Fruit fly (Drosophila melanogaster) whole organism, pupa: ENCODE measurements around the gene qin.

Experiments used
- CG10348 ChIP-seq: fragments of 200-800 bp; sonication (Bioruptor generic); IDR thresholded peaks from 2 replicates; pipeline ENCODE4 v1.3.6; 2022; ENCODE audit warnings: missing biosample characterization, missing genetic modification characterization
- CG12605 ChIP-seq: fragments of 200-800 bp; sonication (Bioruptor generic); IDR thresholded peaks from 2 replicates; pipeline ENCODE4 v1.3.6; 2022; ENCODE audit warnings: missing biosample characterization, missing genetic modification characterization
- CG13204 ChIP-seq: fragments of 200-800 bp; sonication (Bioruptor generic); optimal IDR thresholded peaks from 2 replicates; lab custom pipeline; 2018; ENCODE audit warnings: missing biosample characterization, mild to moderate bottlenecking, missing genetic modification characterization, moderate library complexity
- CG14655 ChIP-seq: fragments of 200-800 bp; sonication (Bioruptor generic); optimal IDR thresholded peaks from 3 replicates; lab custom pipeline; 2017; ENCODE audit warnings: mild to moderate bottlenecking, missing biosample characterization, missing genetic modification reagents, missing genetic modification characterization
- CG15710 ChIP-seq: fragments of 200-800 bp; sonication (Bioruptor generic); optimal IDR thresholded peaks from 2 replicates; lab custom pipeline; 2018; ENCODE audit warnings: missing biosample characterization, mild to moderate bottlenecking, missing genetic modification characterization, moderate library complexity
- CG17806 ChIP-seq: fragments of 200-800 bp; sonication (Bioruptor generic); optimal IDR thresholded peaks from 2 replicates; lab custom pipeline; 2018; ENCODE audit warnings: missing biosample characterization, mild to moderate bottlenecking, missing genetic modification characterization, moderate library complexity
- CG32121 ChIP-seq: fragments of 200-800 bp; sonication (Bioruptor generic); IDR thresholded peaks from 2 replicates; pipeline ENCODE4 v1.3.6; 2022; ENCODE audit warnings: missing biosample characterization, missing genetic modification characterization
- CG34367 ChIP-seq: fragments of 200-800 bp; sonication (Bioruptor generic); optimal IDR thresholded peaks from 2 replicates; lab custom pipeline; 2018; ENCODE audit warnings: missing biosample characterization, mild to moderate bottlenecking, missing genetic modification characterization
- CG4496 ChIP-seq: fragments of 200-800 bp; sonication (Bioruptor generic); IDR thresholded peaks from 3 replicates; pipeline ENCODE4 v1.3.6; 2022; ENCODE audit warnings: missing biosample characterization, missing genetic modification characterization
- CG8159 ChIP-seq: fragments of 200-800 bp; sonication (Bioruptor generic); optimal IDR thresholded peaks from 3 replicates; lab custom pipeline; 2018; ENCODE audit warnings: missing biosample characterization, mild to moderate bottlenecking, missing genetic modification characterization, moderate library complexity
- CG8301 ChIP-seq: fragments of 200-800 bp; sonication (Bioruptor generic); optimal IDR thresholded peaks from 2 replicates; lab custom pipeline; 2018; ENCODE audit warnings: missing biosample characterization, mild to moderate bottlenecking, missing genetic modification characterization
- CG9948 ChIP-seq: fragments of 200-800 bp; sonication (Bioruptor generic); optimal IDR thresholded peaks from 2 replicates; lab custom pipeline; 2018; ENCODE audit warnings: missing biosample characterization, mild to moderate bottlenecking, missing genetic modification characterization, moderate library complexity
- D1 ChIP-seq: fragments of 200-800 bp; sonication (Bioruptor generic); optimal IDR thresholded peaks from 2 replicates; lab custom pipeline; 2018; ENCODE audit warnings: missing biosample characterization, mild to moderate bottlenecking, missing genetic modification characterization, moderate library complexity
- EcR ChIP-seq: fragments of 200-800 bp; sonication (Bioruptor generic); optimal IDR thresholded peaks from 3 replicates; lab custom pipeline; 2019; ENCODE audit warnings: missing biosample characterization, missing genetic modification characterization, mild to moderate bottlenecking, moderate library complexity, missing genetic modification reagents
- Ets98B ChIP-seq: fragments of 200-800 bp; sonication (Bioruptor generic); IDR thresholded peaks from 2 replicates; pipeline ENCODE4 v1.3.6; 2022; ENCODE audit warnings: missing biosample characterization, missing genetic modification characterization
- Pif1A ChIP-seq: fragments of 200-800 bp; sonication (Bioruptor generic); optimal IDR thresholded peaks from 3 replicates; lab custom pipeline; 2016; ENCODE audit warnings: missing biosample characterization, missing genetic modification characterization
- Pif1B ChIP-seq: fragments of 200-800 bp; sonication (Bioruptor generic); optimal IDR thresholded peaks from 3 replicates; lab custom pipeline; 2016; ENCODE audit warnings: missing biosample characterization, missing genetic modification characterization
- Snoo ChIP-seq: fragments of 200-800 bp; sonication (Bioruptor generic); optimal IDR thresholded peaks from 3 replicates; lab custom pipeline; 2017; ENCODE audit warnings: missing biosample characterization, mild to moderate bottlenecking, missing genetic modification characterization, inconsistent platforms
- fd96Ca ChIP-seq: fragments of 200-800 bp; sonication (Bioruptor generic); IDR thresholded peaks from 3 replicates; pipeline ENCODE4 v1.3.6; 2022; ENCODE audit warnings: missing biosample characterization, missing genetic modification characterization
- gl ChIP-seq: fragments of 200-800 bp; sonication (Bioruptor generic); optimal IDR thresholded peaks from 2 replicates; lab custom pipeline; 2018; ENCODE audit warnings: missing biosample characterization, mild to moderate bottlenecking, missing genetic modification characterization
- rn ChIP-seq: fragments of 200-800 bp; sonication (Bioruptor generic); IDR thresholded peaks from 2 replicates; pipeline ENCODE4 v1.3.6; 2022; ENCODE audit warnings: missing biosample characterization, missing genetic modification characterization

qin gene

DNA sequence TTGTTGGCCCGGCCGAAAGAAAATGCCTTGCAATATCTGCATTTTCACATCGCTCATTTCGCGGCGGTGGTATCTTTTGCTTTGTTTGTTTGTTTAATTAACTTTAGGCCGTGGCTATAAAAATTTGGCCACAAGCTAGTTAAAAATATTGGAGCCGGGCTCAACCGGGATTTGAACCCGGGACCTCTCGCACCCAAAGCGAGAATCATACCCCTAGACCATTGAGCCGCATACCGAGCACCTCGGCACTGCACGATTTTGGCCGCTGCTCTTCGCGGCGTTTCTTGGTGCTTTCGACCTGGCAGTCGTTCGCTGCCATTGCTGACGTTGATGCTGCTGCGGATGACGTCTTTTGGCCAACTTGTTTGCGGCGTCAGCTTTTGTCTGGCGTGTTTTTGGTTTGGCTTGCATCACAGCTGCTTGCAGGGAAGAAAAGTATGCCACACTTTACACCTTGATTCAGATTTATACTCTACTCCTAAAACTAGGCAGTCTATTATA, 37.5 kb downstream of the qin start:
- TF ChIP-seq CG8301 (tag; lab: Kevin White, UChicago): no peak
- TF ChIP-seq CG32121 (GFP tag; lab: Robert Waterston, UW): 0 out of 2 replicates have a peak, but pooled peaks have one; percentile 32
- no peak for TF ChIP-seq Snoo (tag; lab: Kevin White, UChicago)
- no peak for TF ChIP-seq CG10348 (GFP tag; lab: Robert Waterston, UW)
- TF ChIP-seq CG13204: no peak
- TF ChIP-seq D1 (tag; lab: Kevin White, UChicago): no peak
- TF ChIP-seq gl (tag; lab: Kevin White, UChicago): no peak
- peak; percentile 52 for TF ChIP-seq EcR
- TF ChIP-seq Pif1B (GFP tag; lab: Kevin White, UChicago): no peak
- TF ChIP-seq CG4496: peak; percentile 70; the same call in 2 of the 3 replicates
- peak; percentile 5; the same call in 1 of the 2 replicates for TF ChIP-seq Ets98B (GFP tag; lab: Robert Waterston, UW)
- TF ChIP-seq rn (GFP tag; lab: Robert Waterston, UW): no peak
- no peak for TF ChIP-seq CG8159 (tag; lab: Kevin White, UChicago)
- TF ChIP-seq CG34367: no peak
- no peak for TF ChIP-seq Pif1A (GFP tag; lab: Kevin White, UChicago)
- peak; percentile 56; the same call in 1 of the 3 replicates for TF ChIP-seq fd96Ca (GFP tag; lab: Robert Waterston, UW)

DNA sequence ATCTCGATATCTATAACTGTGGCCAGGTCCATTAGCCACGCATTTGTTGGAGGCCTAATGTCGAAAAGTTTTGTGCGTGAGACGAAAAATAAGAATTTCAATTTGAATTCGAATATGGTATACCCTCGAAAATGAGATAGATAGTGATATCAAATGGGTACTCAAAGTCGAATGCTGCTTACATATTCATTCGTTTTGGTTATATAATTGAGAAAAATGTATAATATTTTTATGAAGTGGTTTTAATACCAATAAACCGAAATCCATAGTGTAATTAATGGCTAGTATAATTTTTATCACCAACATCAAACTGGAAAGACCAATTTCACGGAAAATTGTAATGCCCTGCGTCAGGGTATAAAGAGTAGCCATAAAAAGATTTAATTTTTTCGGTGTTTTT, 42.3 kb downstream of the qin start:
- TF ChIP-seq CG32121 (GFP tag; lab: Robert Waterston, UW) (0 out of 2 replicates have a peak, but pooled peaks have one; percentile 22), CG14655 (peak; percentile 9), gl (tag; lab: Kevin White, UChicago) (no peak), CG17806 (tag; lab: Kevin White, UChicago) (no peak), CG8301 (tag; lab: Kevin White, UChicago) (peak; percentile 11), Snoo (tag; lab: Kevin White, UChicago) (no peak)

DNA sequence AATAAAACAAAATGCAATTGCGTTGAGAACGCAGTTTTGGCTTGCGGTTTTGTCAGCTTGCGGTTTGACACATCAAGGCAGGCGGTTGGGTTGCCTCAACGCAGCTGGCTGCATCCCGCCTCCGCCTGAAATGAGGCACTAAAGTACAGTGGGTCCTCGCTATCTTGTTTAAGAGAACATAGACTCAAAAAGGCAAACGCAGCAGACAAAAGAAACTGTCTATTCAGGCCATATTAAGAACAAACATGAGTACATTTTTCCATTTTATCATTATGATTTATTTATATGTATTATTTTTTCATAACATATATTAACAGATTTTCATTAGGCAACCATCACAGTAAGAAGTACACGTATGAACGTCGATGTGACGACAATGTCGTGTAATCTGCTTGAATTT, 48.8 kb downstream of the qin start:
- TF ChIP-seq fd96Ca (GFP tag; lab: Robert Waterston, UW) (peak; percentile 42; the same call in 1 of the 3 replicates), Ets98B (GFP tag; lab: Robert Waterston, UW) (peak; percentile 64), CG15710 (no peak), gl (tag; lab: Kevin White, UChicago) (no peak), CG13204 (no peak), CG12605 (GFP tag; lab: Robert Waterston, UW) (peak; percentile 27; the same call in 1 of the 2 replicates), CG34367 (no peak), CG8301 (tag; lab: Kevin White, UChicago) (no peak), CG17806 (tag; lab: Kevin White, UChicago) (peak; percentile 9), CG32121 (GFP tag; lab: Robert Waterston, UW) (peak; percentile 59), Pif1A (GFP tag; lab: Kevin White, UChicago) (peak; percentile 30), CG8159 (tag; lab: Kevin White, UChicago) (peak; percentile 30), CG4496 (peak; percentile 55; the same call in 1 of the 3 replicates), Pif1B (GFP tag; lab: Kevin White, UChicago) (no peak)

DNA sequence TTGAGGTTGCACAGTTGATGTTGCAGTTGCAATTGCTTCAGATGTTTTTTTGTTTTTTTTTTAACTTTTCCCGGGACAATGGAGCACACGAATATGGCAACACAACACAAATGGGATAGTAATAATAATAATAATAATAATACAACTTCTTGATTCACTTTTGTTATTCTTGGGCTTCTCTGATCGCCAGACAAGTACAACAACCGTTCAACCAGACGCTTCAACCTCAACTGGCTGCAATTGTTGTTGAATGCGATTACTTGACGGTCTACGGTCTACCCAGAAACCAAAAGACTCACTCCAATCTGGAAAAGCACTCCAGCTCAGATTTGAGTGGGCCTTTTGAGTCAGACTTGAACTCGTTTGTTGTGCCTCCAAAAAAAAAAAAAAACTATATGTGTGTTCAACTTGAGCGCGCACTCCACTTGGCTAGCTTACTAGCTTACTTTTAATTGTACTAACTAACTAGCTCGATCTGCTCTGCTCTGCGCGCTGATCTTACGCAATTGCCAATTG, 50.5 kb downstream of the qin start, which contains the start of gene CG14301:
Gene CG14301 (minus strand): TSS at position 216 of the 516 bp plus-strand sequence.
- no peak for TF ChIP-seq CG14655
- no peak for TF ChIP-seq EcR
- no peak for TF ChIP-seq rn (GFP tag; lab: Robert Waterston, UW)
- no peak for TF ChIP-seq CG8159 (tag; lab: Kevin White, UChicago)
- TF ChIP-seq CG9948 (tag; lab: Kevin White, UChicago): no peak
- TF ChIP-seq gl (tag; lab: Kevin White, UChicago): no peak
- TF ChIP-seq Ets98B (GFP tag; lab: Robert Waterston, UW): no peak; the same call in 1 of the 2 replicates
- peak; percentile 13 for TF ChIP-seq Pif1B (GFP tag; lab: Kevin White, UChicago)
- TF ChIP-seq CG12605 (GFP tag; lab: Robert Waterston, UW): peak; percentile 51
- no peak for TF ChIP-seq Snoo (tag; lab: Kevin White, UChicago)

DNA sequence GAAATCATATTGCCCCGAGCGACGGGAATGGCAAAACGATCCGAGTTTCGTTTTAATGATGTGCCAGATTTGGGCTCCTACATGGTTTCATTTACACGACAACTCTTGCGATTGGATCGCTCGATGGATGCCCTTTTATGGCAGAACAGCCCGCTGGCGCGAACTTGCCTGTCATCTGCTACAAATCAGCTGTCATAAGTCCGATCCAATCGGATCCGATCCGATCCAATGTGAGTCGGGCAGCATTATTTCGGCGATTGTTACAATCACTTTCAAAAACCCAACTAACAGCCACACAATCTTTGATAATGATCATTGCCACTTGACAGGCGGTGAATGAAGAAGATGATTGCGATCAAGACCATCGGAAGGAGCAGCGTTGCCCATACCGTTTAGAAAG, 52.8 kb downstream of the qin start:
- TF ChIP-seq CG10348 (GFP tag; lab: Robert Waterston, UW): no peak
- TF ChIP-seq CG12605 (GFP tag; lab: Robert Waterston, UW): no peak
- no peak for TF ChIP-seq Pif1A (GFP tag; lab: Kevin White, UChicago)
- TF ChIP-seq CG9948 (tag; lab: Kevin White, UChicago): no peak
- no peak for TF ChIP-seq gl (tag; lab: Kevin White, UChicago)
- TF ChIP-seq Ets98B (GFP tag; lab: Robert Waterston, UW): no peak
- TF ChIP-seq CG34367: no peak
- TF ChIP-seq CG14655: no peak
- no peak for TF ChIP-seq EcR
- no peak for TF ChIP-seq CG15710
- TF ChIP-seq CG8159 (tag; lab: Kevin White, UChicago): no peak
- TF ChIP-seq Pif1B (GFP tag; lab: Kevin White, UChicago): no peak
- TF ChIP-seq Snoo (tag; lab: Kevin White, UChicago): no peak
- no peak for TF ChIP-seq rn (GFP tag; lab: Robert Waterston, UW)
- TF ChIP-seq CG8301 (tag; lab: Kevin White, UChicago): no peak
- no peak for TF ChIP-seq CG4496
- TF ChIP-seq CG17806 (tag; lab: Kevin White, UChicago): no peak
- TF ChIP-seq, all 21 proteins: peak for 0
